Worm (Caenorhabditis elegans) whole organism, L1 larva: ENCODE data around the gene F59B10.5.
A peak's percentile ranks its signal among the peaks of the same experiment; 100 is the strongest.

ENCODE experiments used
- C34B4.2 ChIP-seq: sonication (generic microtip); optimal IDR thresholded peaks from 2 replicates; lab custom pipeline; 2017; ENCODE audit warnings: mild to moderate bottlenecking, missing genetic modification characterization, missing compliant biosample characterization
- F16B12.6 ChIP-seq: fragments of 150-350 bp; optimal IDR thresholded peaks from 2 replicates; lab custom pipeline; 2014; ENCODE audit warnings: missing biosample characterization, missing genetic modification characterization
- Y116A8C.19 ChIP-seq: sonication (generic microtip); optimal IDR thresholded peaks from 2 replicates; lab custom pipeline; 2016; ENCODE audit warnings: missing compliant biosample characterization, missing genetic modification characterization, borderline replicate concordance
- aha-1 ChIP-seq: fragments of 150-350 bp; optimal IDR thresholded peaks from 2 replicates; lab custom pipeline; 2014; ENCODE audit warnings: missing biosample characterization, missing genetic modification characterization
- aly-2 ChIP-seq: fragments of 150-350 bp; optimal IDR thresholded peaks from 2 replicates; lab custom pipeline; 2014; ENCODE audit warnings: missing biosample characterization, missing genetic modification characterization
- ama-1 ChIP-seq: fragments of 150-350 bp; optimal IDR thresholded peaks from 2 replicates; lab custom pipeline; 2014
- blmp-1 ChIP-seq: fragments of 150-350 bp; optimal IDR thresholded peaks from 2 replicates; lab custom pipeline; 2014; ENCODE audit warnings: missing biosample characterization, missing genetic modification characterization
- ceh-8 ChIP-seq: fragments of 200-800 bp; sonication (Bioruptor generic); optimal IDR thresholded peaks from 2 replicates; lab custom pipeline; 2018; ENCODE audit warnings: mild to moderate bottlenecking, missing genetic modification characterization, moderate library complexity, missing compliant biosample characterization
- ceh-82 ChIP-seq, 3 experiments: fragments of 150-350 bp in 1 of 3; sonication (generic microtip) in 2 of 3; optimal IDR thresholded peaks; 2 replicates each; lab custom pipeline; 2014 to 2017; ENCODE audit warnings: missing biosample characterization in 3 of 3, missing genetic modification characterization in 3 of 3
- ces-1 ChIP-seq: fragments of 150-350 bp; optimal IDR thresholded peaks from 2 replicates; lab custom pipeline; 2014; ENCODE audit warnings: missing biosample characterization, missing genetic modification reagents, missing genetic modification characterization
- dsc-1 ChIP-seq: sonication (generic microtip); optimal IDR thresholded peaks from 2 replicates; lab custom pipeline; 2016; ENCODE audit warnings: mild to moderate bottlenecking, missing genetic modification characterization, missing compliant biosample characterization
- efl-1 ChIP-seq, 4 experiments: fragments of 150-350 bp; optimal IDR thresholded peaks in 3 of 4; peaks in 1 of 4; 1 replicate in 1 of 4; 2 replicates in 3 of 4; lab custom pipeline; 2014; ENCODE audit warnings: missing biosample characterization in 2 of 4, missing genetic modification characterization in 2 of 4, missing genetic modification reagents in 2 of 4
- egl-13 ChIP-seq: sonication (generic microtip); optimal IDR thresholded peaks from 2 replicates; lab custom pipeline; 2016; ENCODE audit warnings: missing genotype, missing genetic modification reagents, missing genetic modification characterization, missing compliant biosample characterization
- egl-27 ChIP-seq, 2 experiments: fragments of 150-350 bp in 1 of 2; sonication (generic microtip); optimal IDR thresholded peaks; 3 replicates each; lab custom pipeline; 2017 to 2018; ENCODE audit warnings: missing biosample characterization in 2 of 2, missing genetic modification characterization in 2 of 2, missing genetic modification reagents in 2 of 2
- ets-5 ChIP-seq: fragments of 200-800 bp; sonication (Bioruptor generic); IDR thresholded peaks from 2 replicates; pipeline ENCODE4 v1.3.6; 2022; ENCODE audit warnings: missing genetic modification characterization, missing compliant biosample characterization
- fkh-10 ChIP-seq: sonication (generic microtip); optimal IDR thresholded peaks from 2 replicates; lab custom pipeline; 2017; ENCODE audit warnings: missing biosample characterization, missing genetic modification reagents, missing genetic modification characterization
- fkh-8 ChIP-seq: sonication (generic microtip); optimal IDR thresholded peaks from 2 replicates; lab custom pipeline; 2016; ENCODE audit warnings: mild to moderate bottlenecking, missing genetic modification characterization, missing compliant biosample characterization
- fos-1 ChIP-seq: fragments of 150-350 bp; optimal IDR thresholded peaks from 2 replicates; lab custom pipeline; 2014; ENCODE audit warnings: missing biosample characterization, missing genetic modification characterization
- hlh-4 ChIP-seq: sonication (generic microtip); optimal IDR thresholded peaks from 2 replicates; lab custom pipeline; 2016; ENCODE audit warnings: mild to moderate bottlenecking, missing genetic modification characterization, missing compliant biosample characterization
- irx-1 ChIP-seq: sonication (generic microtip); optimal IDR thresholded peaks from 2 replicates; lab custom pipeline; 2016; ENCODE audit warnings: missing genetic modification characterization, missing compliant biosample characterization
- lin-14 ChIP-seq: fragments of 200-800 bp; sonication (Bioruptor generic); optimal IDR thresholded peaks from 2 replicates; lab custom pipeline; 2018; ENCODE audit warnings: mild to moderate bottlenecking, missing genetic modification characterization, moderate library complexity, missing compliant biosample characterization
- lin-35 ChIP-seq, 2 experiments: fragments of 150-350 bp; optimal IDR thresholded peaks; 2 replicates each; lab custom pipeline; 2014; ENCODE audit warnings: missing biosample characterization in 2 of 2, missing genetic modification characterization in 2 of 2, missing genetic modification reagents in 2 of 2
- lsy-2 ChIP-seq, 2 experiments: fragments of 150-350 bp; optimal IDR thresholded peaks; 2 replicates each; lab custom pipeline; 2014; ENCODE audit warnings: missing biosample characterization in 2 of 2, missing genetic modification characterization in 2 of 2
- mef-2 ChIP-seq: fragments of 150-350 bp; optimal IDR thresholded peaks from 2 replicates; lab custom pipeline; 2014; ENCODE audit warnings: missing biosample characterization, missing genetic modification characterization
- mep-1 ChIP-seq: fragments of 150-350 bp; optimal IDR thresholded peaks from 2 replicates; lab custom pipeline; 2014; ENCODE audit warnings: missing biosample characterization, missing genetic modification characterization
- nhr-11 ChIP-seq: fragments of 150-350 bp; optimal IDR thresholded peaks from 2 replicates; lab custom pipeline; 2014; ENCODE audit warnings: missing biosample characterization, missing genetic modification characterization
- nhr-12 ChIP-seq: sonication (generic microtip); optimal IDR thresholded peaks from 2 replicates; lab custom pipeline; 2017; ENCODE audit warnings: missing biosample characterization, missing genetic modification characterization
- nhr-20 ChIP-seq: sonication (generic microtip); optimal IDR thresholded peaks from 2 replicates; lab custom pipeline; 2016; ENCODE audit warnings: mild to moderate bottlenecking, missing genetic modification characterization, missing compliant biosample characterization
- nhr-28 ChIP-seq: fragments of 150-350 bp; optimal IDR thresholded peaks from 2 replicates; lab custom pipeline; 2014; ENCODE audit warnings: missing biosample characterization, missing genetic modification characterization
- nhr-47 ChIP-seq: sonication (generic microtip); optimal IDR thresholded peaks from 2 replicates; lab custom pipeline; 2016; ENCODE audit warnings: mild to moderate bottlenecking, missing genetic modification characterization, moderate library complexity, missing compliant biosample characterization
- nhr-71 ChIP-seq: sonication (generic microtip); optimal IDR thresholded peaks from 2 replicates; lab custom pipeline; 2016; ENCODE audit warnings: mild to moderate bottlenecking, missing genetic modification characterization, moderate library complexity, missing compliant biosample characterization
- nhr-76 ChIP-seq: sonication (generic microtip); optimal IDR thresholded peaks from 2 replicates; lab custom pipeline; 2017; ENCODE audit warnings: missing biosample characterization, missing genetic modification characterization
- nhr-77 ChIP-seq: fragments of 150-350 bp; optimal IDR thresholded peaks from 2 replicates; lab custom pipeline; 2014; ENCODE audit warnings: missing biosample characterization, missing genetic modification characterization
- nhr-85 ChIP-seq: sonication (generic microtip); peaks from one replicate; lab custom pipeline; 2016; ENCODE audit warnings: missing genetic modification characterization, inconsistent platforms, missing compliant biosample characterization
- nhr-90 ChIP-seq: sonication (generic microtip); optimal IDR thresholded peaks from 2 replicates; lab custom pipeline; 2016; ENCODE audit warnings: mild to moderate bottlenecking, missing genetic modification characterization, missing compliant biosample characterization; ENCODE audit not compliant: poor library complexity
- pag-3 ChIP-seq: sonication (generic microtip); optimal IDR thresholded peaks from 2 replicates; lab custom pipeline; 2017; ENCODE audit warnings: missing genetic modification characterization, mild to moderate bottlenecking, missing compliant biosample characterization, antibody characterized with exemption, borderline replicate concordance; ENCODE audit not compliant: insufficient read depth
- pax-3 ChIP-seq: fragments of 200-800 bp; sonication (Bioruptor generic); optimal IDR thresholded peaks from 2 replicates; lab custom pipeline; 2018; ENCODE audit warnings: mild to moderate bottlenecking, missing genetic modification characterization, moderate library complexity, missing compliant biosample characterization
- rnt-1 ChIP-seq: sonication (generic microtip); optimal IDR thresholded peaks from 2 replicates; lab custom pipeline; 2016; ENCODE audit warnings: mild to moderate bottlenecking, missing genetic modification characterization, moderate library complexity, missing compliant biosample characterization
- skn-1 ChIP-seq: fragments of 150-350 bp; optimal IDR thresholded peaks from 2 replicates; lab custom pipeline; 2014; ENCODE audit warnings: missing biosample characterization, missing genetic modification characterization
- snu-23 ChIP-seq: sonication (generic microtip); optimal IDR thresholded peaks from 2 replicates; lab custom pipeline; 2016; ENCODE audit warnings: missing genetic modification characterization, missing compliant biosample characterization
- sox-4 ChIP-seq: sonication (generic microtip); optimal IDR thresholded peaks from 2 replicates; lab custom pipeline; 2016; ENCODE audit warnings: missing genetic modification characterization, missing compliant biosample characterization
- swsn-7 ChIP-seq: sonication (generic microtip); optimal IDR thresholded peaks from 2 replicates; lab custom pipeline; 2016; ENCODE audit warnings: missing genetic modification characterization, missing compliant biosample characterization
- tbx-2 ChIP-seq: sonication (generic microtip); optimal IDR thresholded peaks from 2 replicates; lab custom pipeline; 2016; ENCODE audit warnings: missing genetic modification characterization, missing compliant biosample characterization
- unc-130 ChIP-seq: fragments of 150-350 bp; optimal IDR thresholded peaks from 2 replicates; lab custom pipeline; 2017; ENCODE audit warnings: missing biosample characterization, missing genetic modification characterization, inconsistent platforms
- unc-30 ChIP-seq: sonication (generic microtip); optimal IDR thresholded peaks from 2 replicates; lab custom pipeline; 2017; ENCODE audit warnings: missing biosample characterization, missing genetic modification characterization
- unc-86 ChIP-seq: sonication (generic microtip); optimal IDR thresholded peaks from 2 replicates; lab custom pipeline; 2016; ENCODE audit warnings: missing genetic modification characterization, missing compliant biosample characterization
- vab-15 ChIP-seq: sonication (generic microtip); optimal IDR thresholded peaks from 2 replicates; lab custom pipeline; 2017; ENCODE audit warnings: missing genotype, mild to moderate bottlenecking, missing genetic modification characterization, missing compliant biosample characterization
- zag-1 ChIP-seq: fragments of 150-350 bp; optimal IDR thresholded peaks from 2 replicates; lab custom pipeline; 2014; ENCODE audit warnings: missing biosample characterization, missing genetic modification characterization

The F59B10.5 gene

ce11 chrII:10505949-10506348 lies 17.5 kb downstream of the F59B10.5 start:
- TF ChIP-seq ceh-8 (no peak), snu-23 (GFP tag; lab: Kevin White, UChicago) (peak; percentile 34), lin-35 (GFP tag; optimal IDR thresholded peaks at IDR 0.05; lab: Kevin White, UChicago) (no peak), ama-1 (no peak), nhr-47 (tag; lab: Kevin White, UChicago) (no peak), irx-1 (tag; lab: Kevin White, UChicago) (no peak), nhr-76 (tag; lab: Kevin White, UChicago) (no peak), fkh-10 (no peak), ces-1 (GFP tag; lab: Kevin White, UChicago) (no peak), Y116A8C.19 (tag; lab: Kevin White, UChicago) (no peak), hlh-4 (no peak), unc-86 (tag; lab: Kevin White, UChicago) (no peak), nhr-11 (tag; lab: Kevin White, UChicago) (no peak), nhr-28 (tag; lab: Kevin White, UChicago) (no peak), ets-5 (GFP tag; lab: Robert Waterston, UW) (no peak), skn-1 (tag; lab: Kevin White, UChicago) (no peak), pax-3 (no peak), mef-2 (no peak), pag-3 (tag; lab: Kevin White, UChicago) (no peak), unc-30 (tag; lab: Kevin White, UChicago) (no peak), aha-1 (tag; lab: Kevin White, UChicago) (no peak), nhr-85 (tag; lab: Kevin White, UChicago) (peak; percentile 36), blmp-1 (tag; lab: Kevin White, UChicago) (peak; percentile 41), lin-14 (GFP tag; lab: Kevin White, UChicago) (peak; percentile 63), tbx-2 (tag; lab: Kevin White, UChicago) (no peak), ceh-82 (tag; optimal IDR thresholded peaks at IDR 0.05; lab: Kevin White, UChicago) (no peak), vab-15 (tag; lab: Kevin White, UChicago) (no peak)
- TF ChIP-seq, all 84 proteins: peak for 4

DNA sequence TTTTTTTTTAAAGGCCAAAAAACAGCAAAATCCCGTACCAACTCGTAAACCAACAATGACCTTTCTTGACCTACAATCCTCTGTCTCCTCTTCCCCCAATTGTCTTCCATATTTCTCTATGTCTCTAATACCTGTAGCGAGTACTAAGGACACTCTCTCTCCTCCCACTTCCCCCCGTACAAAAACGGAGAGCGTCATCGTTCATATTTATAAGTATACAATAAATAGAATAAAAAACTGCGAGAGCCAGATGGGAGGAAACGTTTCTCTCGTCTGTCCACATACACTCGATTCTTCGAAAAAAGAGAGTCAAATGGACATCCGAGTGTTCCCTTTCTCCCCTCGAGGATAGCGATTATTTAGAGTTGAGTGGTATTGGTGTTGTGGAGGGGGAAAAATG lies 18.8 kb downstream of the F59B10.5 start:
- TF ChIP-seq nhr-77 (peak; percentile 28), swsn-7 (tag; lab: Kevin White, UChicago) (no peak), rnt-1 (tag; lab: Kevin White, UChicago) (no peak), sox-4 (tag; lab: Kevin White, UChicago) (no peak), nhr-90 (tag; lab: Kevin White, UChicago) (no peak), mep-1 (tag; lab: Kevin White, UChicago) (peak; percentile 40), lin-14 (GFP tag; lab: Kevin White, UChicago) (peak; percentile 57), hlh-4 (no peak), lsy-2 (tag; optimal IDR thresholded peaks at IDR 0.05; lab: Kevin White, UChicago) (peak in 1 of 2 experiments; percentile 19), nhr-85 (tag; lab: Kevin White, UChicago) (peak; percentile 30), blmp-1 (tag; lab: Kevin White, UChicago) (peak; percentile 62), unc-130 (tag; lab: Kevin White, UChicago) (no peak), efl-1 (optimal IDR thresholded peaks at IDR 0.05; lab: Kevin White, UChicago) (no peak), efl-1 (GFP tag; optimal IDR thresholded peaks at IDR 0.05 in 1 of 2; lab: Kevin White, UChicago) (peak in 1 of 2 experiments; percentile 1), nhr-20 (tag; lab: Kevin White, UChicago) (peak; percentile 13), fos-1 (tag; lab: Kevin White, UChicago) (no peak), aha-1 (tag; lab: Kevin White, UChicago) (no peak), nhr-71 (peak; percentile 23)

DNA sequence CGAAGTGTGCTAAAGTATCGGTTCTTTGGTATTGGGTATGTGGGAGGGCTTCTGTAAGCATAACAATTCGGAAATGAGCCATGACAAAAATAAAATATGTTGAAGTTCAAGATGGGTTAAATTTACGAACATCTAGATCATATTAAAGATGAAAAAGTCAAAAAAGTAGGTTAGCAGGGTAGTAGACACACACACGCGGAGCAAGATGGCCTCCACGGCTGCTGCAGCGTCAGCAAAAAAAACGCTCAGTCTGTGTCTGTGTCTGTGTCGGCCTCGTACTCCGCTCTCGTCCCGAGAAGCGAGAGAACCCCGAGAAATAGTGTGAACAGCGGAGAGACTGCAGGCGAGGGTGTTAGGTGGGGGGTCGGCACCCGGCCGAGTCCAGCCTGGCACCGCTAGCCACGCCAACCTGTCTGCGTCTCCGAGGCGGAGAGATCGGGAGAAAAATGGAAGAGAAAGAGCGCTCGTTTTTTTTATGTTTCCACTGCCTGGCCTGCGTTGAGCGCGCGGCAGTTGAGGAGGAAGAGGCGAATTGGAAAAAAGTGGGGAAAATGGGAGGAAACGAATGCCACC lies 20.9 kb downstream of the F59B10.5 start, which contains the start of gene myrf-1:
Gene myrf-1 (minus strand): TSS at position 51 of the 573 bp plus-strand sequence.
- TF ChIP-seq fkh-8 (tag; lab: Kevin White, UChicago) (peak; percentile 90), nhr-12 (tag; lab: Kevin White, UChicago) (no peak), lsy-2 (tag; optimal IDR thresholded peaks at IDR 0.05; lab: Kevin White, UChicago) (peak; percentile 68 to 76), C34B4.2 (tag; lab: Kevin White, UChicago) (no peak), efl-1 (optimal IDR thresholded peaks at IDR 0.05; lab: Kevin White, UChicago) (peak; percentile 72 to 79), efl-1 (GFP tag; optimal IDR thresholded peaks at IDR 0.05 in 1 of 2; lab: Kevin White, UChicago) (peak; percentile 55 to 91), egl-27 (tag; optimal IDR thresholded peaks at IDR 0.05; lab: Kevin White, UChicago) (peak; percentile 32 to 41), F16B12.6 (tag; lab: Kevin White, UChicago) (peak; percentile 13), aly-2 (no peak), pag-3 (tag; lab: Kevin White, UChicago) (peak; percentile 72), hlh-4 (no peak), egl-13 (peak; percentile 84), nhr-20 (tag; lab: Kevin White, UChicago) (peak; percentile 85), mep-1 (tag; lab: Kevin White, UChicago) (peak; percentile 73), pax-3 (peak; percentile 37), zag-1 (no peak), rnt-1 (tag; lab: Kevin White, UChicago) (peak; percentile 82), dsc-1 (tag; lab: Kevin White, UChicago) (peak; percentile 77), ceh-82 (tag; optimal IDR thresholded peaks at IDR 0.05; lab: Kevin White, UChicago) (peak; percentile 49 to 91 (median 53)), nhr-85 (tag; lab: Kevin White, UChicago) (peak; percentile 99)
